Worm (Caenorhabditis elegans) whole organism, midembryonic: ENCODE measurements around the gene F46H5.3.

Source experiments
- T22C8.4 ChIP-seq: fragments of 200-800 bp; sonication (Bioruptor generic); IDR thresholded peaks from 2 replicates; pipeline ENCODE4 v1.3.6; 2022; ENCODE audit warnings: missing genetic modification characterization, missing compliant biosample characterization
- cog-1 ChIP-seq: sonication (generic microtip); optimal IDR thresholded peaks from 2 replicates; lab custom pipeline; 2016; ENCODE audit warnings: missing genetic modification characterization, missing compliant biosample characterization
- flt-1 ChIP-seq: fragments of 200-800 bp; sonication (Bioruptor generic); IDR thresholded peaks from 2 replicates; pipeline ENCODE4 v1.3.6; 2022; ENCODE audit warnings: missing genetic modification characterization, missing compliant biosample characterization
- klf-2 ChIP-seq: fragments of 200-800 bp; sonication (Bioruptor generic); conservative IDR thresholded peaks from 2 replicates; pipeline ENCODE4 v1.3.6; 2022; ENCODE audit warnings: missing genetic modification reagents, missing genetic modification characterization, missing compliant biosample characterization
- med-1 ChIP-seq: sonication (generic microtip); optimal IDR thresholded peaks from 2 replicates; lab custom pipeline; 2017; ENCODE audit warnings: missing genetic modification characterization, mild to moderate bottlenecking, missing compliant biosample characterization, antibody characterized with exemption, missing genetic modification reagents; ENCODE audit not compliant: insufficient read depth
- ref-1 ChIP-seq: fragments of 200-800 bp; sonication (Bioruptor generic); conservative IDR thresholded peaks from 2 replicates; pipeline ENCODE4 v1.3.6; 2022; ENCODE audit warnings: missing genetic modification reagents, missing genetic modification characterization, missing compliant biosample characterization
- tab-1 ChIP-seq: fragments of 200-800 bp; sonication (Bioruptor generic); IDR thresholded peaks from 2 replicates; pipeline ENCODE4 v1.3.6; 2022; ENCODE audit warnings: missing genetic modification characterization, missing compliant biosample characterization
- ztf-23 ChIP-seq: fragments of 200-800 bp; sonication (Bioruptor generic); IDR thresholded peaks from 2 replicates; pipeline ENCODE4 v1.3.6; 2022; ENCODE audit warnings: missing genetic modification reagents, missing genetic modification characterization, missing compliant biosample characterization
- ztf-29 ChIP-seq: fragments of 200-800 bp; sonication (Bioruptor generic); IDR thresholded peaks from 2 replicates; pipeline ENCODE4 v1.3.6; 2022; ENCODE audit warnings: missing genetic modification reagents, missing genetic modification characterization, missing compliant biosample characterization

Gene F46H5.3

DNA sequence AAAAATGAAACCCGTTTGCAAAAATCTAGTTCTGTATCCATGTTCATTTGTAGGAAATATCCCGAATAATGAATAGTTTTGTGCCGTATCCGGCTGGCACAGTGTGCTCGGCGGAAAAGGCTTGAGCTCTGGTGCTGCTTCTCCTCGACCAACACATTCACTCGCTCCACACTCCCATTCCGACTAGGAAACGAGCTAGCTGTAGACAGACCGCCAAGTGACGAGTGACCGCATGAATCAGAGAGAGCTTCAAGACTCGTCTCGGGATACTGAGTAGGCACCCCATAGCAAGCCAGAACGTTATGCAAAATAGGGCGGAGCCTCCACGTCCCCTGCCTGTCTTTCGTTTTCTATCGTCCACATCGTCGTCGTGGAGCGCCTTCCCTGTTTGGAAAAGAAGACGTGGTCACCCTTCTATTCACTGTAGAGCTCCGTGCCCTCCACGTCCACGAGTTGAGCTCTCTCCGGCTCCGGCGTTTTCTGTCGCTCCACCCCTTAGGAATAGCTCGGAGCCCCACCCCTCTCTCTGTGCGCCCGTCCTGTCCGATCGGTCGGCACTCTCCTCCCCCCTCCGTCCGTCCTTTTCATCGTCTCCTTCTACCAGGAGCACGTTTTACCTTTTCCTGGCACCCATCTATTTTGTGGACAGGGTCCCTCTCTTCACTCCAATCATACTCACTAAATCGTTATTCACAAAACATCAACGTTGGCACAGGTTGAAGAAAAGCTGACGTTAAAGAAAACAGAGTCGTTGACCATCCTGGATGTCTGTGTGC is 20.6 kb downstream of the F46H5.3 start, which contains the start of gene syd-9:
Gene syd-9, plus strand, starts transcription at position 394 of the 776 bp plus-strand sequence.
- TF ChIP-seq med-1 (no peak), flt-1 (GFP tag; lab: Robert Waterston, UW) (no peak), klf-2 (GFP tag; lab: Robert Waterston, UW) (no peak), ztf-29 (GFP tag; lab: Robert Waterston, UW) (no peak), tab-1 (GFP tag; lab: Robert Waterston, UW) (no peak), T22C8.4 (GFP tag; lab: Robert Waterston, UW) (no peak), cog-1 (tag; lab: Kevin White, UChicago) (no peak), ref-1 (GFP tag; lab: Robert Waterston, UW) (no peak), ztf-23 (GFP tag; lab: Robert Waterston, UW) (no peak)

DNA sequence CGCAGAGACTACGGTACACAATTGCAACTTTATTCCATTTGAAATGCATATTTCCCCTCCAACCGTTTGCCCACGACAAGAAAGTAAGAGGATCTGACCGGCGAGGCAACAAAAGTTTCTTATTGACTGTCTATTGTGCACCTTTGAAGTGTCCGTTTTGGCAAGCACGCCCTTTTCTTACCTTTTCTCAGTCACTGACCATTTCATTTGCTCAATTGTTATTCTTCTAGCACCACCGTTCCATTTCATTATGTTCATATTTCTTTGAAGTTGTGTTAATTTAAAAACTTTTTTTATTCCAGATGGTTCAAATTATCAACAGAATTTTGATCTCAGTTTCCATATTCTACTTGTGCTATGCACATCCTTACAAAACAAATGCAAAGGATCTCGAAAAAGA is 27.1 kb downstream of the F46H5.3 start, which contains the start of gene spp-22:
Gene spp-22, plus strand, starts transcription at position 301 of the 400 bp plus-strand sequence.
- TF ChIP-seq klf-2 (GFP tag; lab: Robert Waterston, UW) (no peak), ztf-29 (GFP tag; lab: Robert Waterston, UW) (no peak), med-1 (no peak), cog-1 (tag; lab: Kevin White, UChicago) (no peak), ztf-23 (GFP tag; lab: Robert Waterston, UW) (no peak), T22C8.4 (GFP tag; lab: Robert Waterston, UW) (no peak), flt-1 (GFP tag; lab: Robert Waterston, UW) (no peak), tab-1 (GFP tag; lab: Robert Waterston, UW) (no peak), ref-1 (GFP tag; lab: Robert Waterston, UW) (no peak)

DNA sequence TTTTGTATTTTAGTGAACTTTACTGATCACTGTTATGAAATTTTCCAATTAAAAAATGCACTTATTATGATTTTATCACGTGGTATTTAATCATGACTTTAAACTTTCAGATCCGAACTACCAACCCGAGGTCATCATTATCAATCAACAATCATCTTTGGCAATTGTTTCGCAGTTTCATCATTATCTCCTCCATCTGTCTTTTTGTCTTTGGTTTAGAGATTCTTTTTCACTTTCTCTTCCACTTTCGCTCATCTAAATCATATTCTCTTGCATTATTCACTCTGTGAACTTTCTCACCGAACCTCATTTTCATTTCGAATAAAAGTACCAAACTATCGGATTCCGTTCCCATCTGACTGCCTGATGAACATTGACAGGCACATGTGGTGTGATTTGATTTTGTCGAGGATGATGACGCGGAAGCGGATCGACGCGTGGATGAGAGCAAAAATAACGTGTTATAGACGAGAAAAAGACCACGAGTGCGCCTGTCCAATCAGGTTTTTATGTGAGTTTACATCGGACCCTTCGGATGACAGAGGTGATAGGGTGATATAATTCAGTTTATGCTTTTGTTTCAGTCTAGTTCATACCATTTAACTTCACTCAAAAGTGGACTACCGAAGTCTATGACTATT is 27.9 kb downstream of the F46H5.3 start:
- no peak for TF ChIP-seq ref-1 (GFP tag; lab: Robert Waterston, UW)
- TF ChIP-seq med-1: no peak
- no peak for TF ChIP-seq ztf-29 (GFP tag; lab: Robert Waterston, UW)
- no peak for TF ChIP-seq ztf-23 (GFP tag; lab: Robert Waterston, UW)
- no peak for TF ChIP-seq T22C8.4 (GFP tag; lab: Robert Waterston, UW)
- no peak for TF ChIP-seq tab-1 (GFP tag; lab: Robert Waterston, UW)
- TF ChIP-seq klf-2 (GFP tag; lab: Robert Waterston, UW): no peak
- no peak for TF ChIP-seq cog-1 (tag; lab: Kevin White, UChicago)
- TF ChIP-seq flt-1 (GFP tag; lab: Robert Waterston, UW): no peak

DNA sequence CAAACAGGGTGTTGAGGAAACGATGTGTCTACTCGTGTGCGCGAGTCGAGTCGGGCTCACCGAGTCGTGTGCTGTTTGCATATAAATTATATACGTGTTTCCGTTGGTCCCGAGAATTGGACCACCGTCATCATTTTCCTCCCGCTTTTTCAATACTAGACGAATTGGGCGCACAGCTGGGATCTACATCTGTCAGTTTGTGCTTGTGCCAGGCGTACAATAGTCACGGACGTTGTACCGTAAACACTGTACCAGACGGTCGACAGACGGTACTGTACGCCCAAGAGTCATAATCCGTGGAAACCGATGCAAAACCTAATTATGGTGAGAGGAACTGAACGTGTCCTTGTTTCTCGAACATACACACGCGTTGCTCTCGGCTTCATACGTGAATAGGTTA is 29.3 kb downstream of the F46H5.3 start:
- TF ChIP-seq ztf-23 (GFP tag; lab: Robert Waterston, UW) (no peak), tab-1 (GFP tag; lab: Robert Waterston, UW) (no peak), klf-2 (GFP tag; lab: Robert Waterston, UW) (no peak), T22C8.4 (GFP tag; lab: Robert Waterston, UW) (no peak), flt-1 (GFP tag; lab: Robert Waterston, UW) (no peak), med-1 (no peak), cog-1 (tag; lab: Kevin White, UChicago) (no peak), ref-1 (GFP tag; lab: Robert Waterston, UW) (no peak), ztf-29 (GFP tag; lab: Robert Waterston, UW) (no peak)

DNA sequence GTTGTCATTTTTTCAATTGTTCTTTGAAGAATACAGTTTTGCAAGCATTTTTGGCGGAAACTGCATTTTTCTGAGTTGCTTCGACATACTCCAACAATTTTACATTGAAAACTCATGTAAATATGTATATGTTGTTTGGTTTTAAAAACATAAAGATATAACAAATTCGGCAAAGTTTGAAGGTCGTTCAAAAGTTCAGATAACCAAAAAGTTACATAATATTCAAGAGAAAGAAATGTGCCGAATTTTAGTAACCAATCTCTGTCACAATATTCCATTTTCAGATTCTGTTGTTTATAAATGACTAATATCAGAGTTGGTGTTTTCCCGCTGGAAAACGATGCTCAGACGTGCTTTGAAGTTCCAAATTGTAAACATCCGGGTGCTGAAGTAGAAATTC is 32.0 kb downstream of the F46H5.3 start, which contains the start of gene ZK867.2:
Gene ZK867.2, plus strand, starts transcription at position 301 of the 400 bp plus-strand sequence.
- TF ChIP-seq ref-1 (GFP tag; lab: Robert Waterston, UW) (no peak), ztf-23 (GFP tag; lab: Robert Waterston, UW) (no peak), flt-1 (GFP tag; lab: Robert Waterston, UW) (no peak), T22C8.4 (GFP tag; lab: Robert Waterston, UW) (no peak), tab-1 (GFP tag; lab: Robert Waterston, UW) (no peak), klf-2 (GFP tag; lab: Robert Waterston, UW) (no peak), ztf-29 (GFP tag; lab: Robert Waterston, UW) (no peak), cog-1 (tag; lab: Kevin White, UChicago) (no peak), med-1 (no peak)

DNA sequence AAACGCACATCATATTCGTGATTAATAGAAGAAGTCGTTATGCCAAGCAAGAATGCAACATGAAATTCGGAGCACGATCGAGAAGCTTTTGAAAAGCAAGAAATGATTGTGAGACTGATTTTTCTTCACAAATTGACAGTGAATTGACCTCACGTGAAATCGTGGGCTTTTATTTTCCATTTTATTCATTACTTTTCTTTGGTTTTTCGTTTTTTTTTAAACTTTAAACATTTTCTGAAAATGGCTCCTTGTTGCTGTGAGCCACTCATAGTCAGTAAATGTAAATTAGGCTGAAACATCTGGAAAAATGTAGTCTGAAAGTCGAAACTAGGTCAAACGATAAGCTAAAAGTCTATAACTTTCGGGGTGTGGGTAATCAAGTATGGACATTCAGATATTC is 33.3 kb downstream of the F46H5.3 start, which contains the start of gene C55B6.5:
Gene C55B6.5, minus strand, starts transcription at position 101 of the 400 bp plus-strand sequence.
- TF ChIP-seq ztf-23 (GFP tag; lab: Robert Waterston, UW) (no peak), klf-2 (GFP tag; lab: Robert Waterston, UW) (no peak), med-1 (no peak), flt-1 (GFP tag; lab: Robert Waterston, UW) (no peak), ztf-29 (GFP tag; lab: Robert Waterston, UW) (no peak), T22C8.4 (GFP tag; lab: Robert Waterston, UW) (no peak), ref-1 (GFP tag; lab: Robert Waterston, UW) (no peak), cog-1 (tag; lab: Kevin White, UChicago) (no peak), tab-1 (GFP tag; lab: Robert Waterston, UW) (no peak)

DNA sequence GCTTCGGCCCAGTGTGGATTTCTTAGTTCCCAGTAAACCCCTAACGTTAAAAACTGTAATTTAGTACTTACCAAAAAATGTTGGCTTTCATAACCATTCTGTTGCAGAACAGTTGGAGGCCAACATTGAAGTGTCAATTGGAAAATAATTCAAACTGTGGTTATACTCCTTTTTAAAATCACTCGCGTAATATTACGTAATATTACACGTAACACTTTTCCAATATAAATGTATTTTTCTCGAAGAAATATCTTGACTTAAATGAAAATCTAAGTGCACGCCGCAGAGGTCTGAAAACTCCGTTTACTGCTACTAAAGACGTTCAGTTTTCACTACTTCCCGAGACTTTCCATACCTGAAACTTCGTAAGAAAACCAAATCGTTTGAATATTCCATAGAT is 34.3 kb downstream of the F46H5.3 start:
- TF ChIP-seq cog-1 (tag; lab: Kevin White, UChicago) (no peak), ztf-29 (GFP tag; lab: Robert Waterston, UW) (no peak), ref-1 (GFP tag; lab: Robert Waterston, UW) (no peak), ztf-23 (GFP tag; lab: Robert Waterston, UW) (no peak), med-1 (no peak), tab-1 (GFP tag; lab: Robert Waterston, UW) (no peak), klf-2 (GFP tag; lab: Robert Waterston, UW) (no peak), flt-1 (GFP tag; lab: Robert Waterston, UW) (no peak)

DNA sequence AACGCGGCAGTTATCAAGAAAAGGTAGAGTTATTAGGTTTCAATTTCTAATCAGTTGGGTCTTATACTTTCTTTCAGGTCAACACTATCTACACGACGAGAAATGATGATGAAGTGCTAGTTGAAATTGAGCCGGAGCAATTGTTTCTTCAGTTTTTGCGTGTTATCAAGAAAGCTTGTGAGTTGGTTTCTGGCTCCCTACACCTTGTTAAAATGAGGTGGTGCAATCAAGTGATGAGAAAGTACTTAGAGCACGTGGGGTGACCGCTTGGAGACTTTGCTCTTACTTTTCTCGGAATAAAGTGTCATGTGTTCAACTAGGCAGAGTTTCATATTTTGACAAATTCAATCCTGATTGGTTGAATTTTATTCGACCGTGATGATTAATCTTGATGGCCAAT is 38.0 kb downstream of the F46H5.3 start:
- TF ChIP-seq ztf-23 (GFP tag; lab: Robert Waterston, UW): no peak
- no peak for TF ChIP-seq klf-2 (GFP tag; lab: Robert Waterston, UW)
- no peak for TF ChIP-seq ref-1 (GFP tag; lab: Robert Waterston, UW)
- TF ChIP-seq ztf-29 (GFP tag; lab: Robert Waterston, UW): no peak
- no peak for TF ChIP-seq tab-1 (GFP tag; lab: Robert Waterston, UW)
- TF ChIP-seq T22C8.4 (GFP tag; lab: Robert Waterston, UW): no peak
- no peak for TF ChIP-seq flt-1 (GFP tag; lab: Robert Waterston, UW)
